Worm (Caenorhabditis elegans) whole organism, young adult: ENCODE data around the gene srab-11.

ENCODE experiments used
- B0035.1 ChIP-seq: sonication (generic microtip); optimal IDR thresholded peaks from 2 replicates; lab custom pipeline; 2016; ENCODE audit warnings: missing genetic modification characterization, mild to moderate bottlenecking, missing compliant biosample characterization, missing genotype, missing genetic modification reagents
- B0336.3 ChIP-seq: fragments of 200-800 bp; sonication (Bioruptor generic); IDR thresholded peaks from 2 replicates; pipeline ENCODE4 v1.3.6; 2022; ENCODE audit warnings: missing genetic modification characterization, missing compliant biosample characterization
- F10E7.11 ChIP-seq: sonication (generic microtip); optimal IDR thresholded peaks from 2 replicates; lab custom pipeline; 2017; ENCODE audit warnings: mild to moderate bottlenecking, missing genetic modification characterization, moderate library complexity, missing compliant biosample characterization
- F33H1.4 ChIP-seq: fragments of 200-800 bp; sonication (Bioruptor generic); IDR thresholded peaks from 2 replicates; pipeline ENCODE4 v1.3.6; 2022; ENCODE audit warnings: missing genetic modification reagents, missing genetic modification characterization, missing compliant biosample characterization
- F49E8.2 ChIP-seq: sonication (generic microtip); optimal IDR thresholded peaks from 3 replicates; lab custom pipeline; 2017; ENCODE audit warnings: missing genetic modification characterization, mild to moderate bottlenecking, missing compliant biosample characterization, antibody characterized with exemption, moderate library complexity; ENCODE audit not compliant: insufficient read depth
- F52B5.7 ChIP-seq: sonication (generic microtip); optimal IDR thresholded peaks from 2 replicates; lab custom pipeline; 2016; ENCODE audit warnings: mild to moderate bottlenecking, missing genetic modification characterization, missing compliant biosample characterization
- F57C9.4 ChIP-seq: sonication (generic microtip); optimal IDR thresholded peaks from 2 replicates; lab custom pipeline; 2017; ENCODE audit warnings: mild to moderate bottlenecking, missing genetic modification characterization, missing compliant biosample characterization
- Y79H2A.3 ChIP-seq: fragments of 200-800 bp; sonication (Bioruptor generic); conservative IDR thresholded peaks from 2 replicates; pipeline ENCODE4 v1.3.6; 2022; ENCODE audit warnings: missing genetic modification reagents, missing genetic modification characterization, missing compliant biosample characterization
- ceh-27 ChIP-seq: fragments of 200-800 bp; sonication (Bioruptor generic); optimal IDR thresholded peaks from 2 replicates; lab custom pipeline; 2018; ENCODE audit warnings: mild to moderate bottlenecking, missing genetic modification characterization, moderate library complexity, missing compliant biosample characterization
- ceh-40 ChIP-seq: fragments of 200-800 bp; sonication (Bioruptor generic); IDR thresholded peaks from 2 replicates; pipeline ENCODE4 v1.3.6; 2022; ENCODE audit warnings: missing genetic modification characterization, missing compliant biosample characterization
- ceh-79 ChIP-seq: sonication (generic microtip); optimal IDR thresholded peaks from 2 replicates; lab custom pipeline; 2017; ENCODE audit warnings: mild to moderate bottlenecking, missing genetic modification characterization, missing compliant biosample characterization
- chd-7 ChIP-seq: sonication (generic microtip); optimal IDR thresholded peaks from 2 replicates; lab custom pipeline; 2016; ENCODE audit warnings: mild to moderate bottlenecking, missing genetic modification characterization, moderate library complexity, missing compliant biosample characterization
- die-1 ChIP-seq: sonication (generic microtip); optimal IDR thresholded peaks from 2 replicates; lab custom pipeline; 2016; ENCODE audit warnings: missing genotype, mild to moderate bottlenecking, missing genetic modification characterization, missing compliant biosample characterization
- dpff-1 ChIP-seq: sonication (generic microtip); optimal IDR thresholded peaks from 2 replicates; lab custom pipeline; 2017; ENCODE audit warnings: mild to moderate bottlenecking, missing genetic modification characterization, missing compliant biosample characterization
- ekl-4 ChIP-seq: fragments of 200-800 bp; sonication (Bioruptor generic); IDR thresholded peaks from 2 replicates; pipeline ENCODE4 v1.3.6; 2022; ENCODE audit warnings: missing genetic modification reagents, missing genetic modification characterization, missing compliant biosample characterization
- gei-17 ChIP-seq: fragments of 200-800 bp; sonication (Bioruptor generic); optimal IDR thresholded peaks from 2 replicates; lab custom pipeline; 2018; ENCODE audit warnings: mild to moderate bottlenecking, missing genetic modification characterization, missing compliant biosample characterization
- hrde-1 ChIP-seq: sonication (generic microtip); optimal IDR thresholded peaks from 2 replicates; lab custom pipeline; 2016; ENCODE audit warnings: missing genetic modification characterization, mild to moderate bottlenecking, missing compliant biosample characterization, moderate library complexity, missing genotype, missing genetic modification reagents, borderline replicate concordance
- hsf-1 ChIP-seq: fragments of 200-800 bp; sonication (Bioruptor generic); IDR thresholded peaks from 2 replicates; pipeline ENCODE4 v1.3.6; 2022; ENCODE audit warnings: missing genetic modification reagents, missing genetic modification characterization, missing compliant biosample characterization
- lir-1 ChIP-seq: fragments of 200-800 bp; sonication (Bioruptor generic); conservative IDR thresholded peaks from 2 replicates; pipeline ENCODE4 v1.3.6; 2022; ENCODE audit warnings: missing genetic modification reagents, missing genetic modification characterization, missing compliant biosample characterization
- lsl-1 ChIP-seq: fragments of 200-800 bp; sonication (Bioruptor generic); optimal IDR thresholded peaks from 2 replicates; lab custom pipeline; 2018; ENCODE audit warnings: mild to moderate bottlenecking, missing genetic modification characterization, moderate library complexity, missing compliant biosample characterization
- madf-10 ChIP-seq: sonication (generic microtip); optimal IDR thresholded peaks from 2 replicates; lab custom pipeline; 2016; ENCODE audit warnings: mild to moderate bottlenecking, missing genetic modification characterization, missing compliant biosample characterization
- madf-3 ChIP-seq: fragments of 200-800 bp; sonication (Bioruptor generic); IDR thresholded peaks from 2 replicates; pipeline ENCODE4 v1.3.6; 2022; ENCODE audit warnings: missing genetic modification reagents, missing genetic modification characterization, missing compliant biosample characterization
- mes-4 ChIP-seq: sonication (generic microtip); optimal IDR thresholded peaks from 2 replicates; lab custom pipeline; 2016; ENCODE audit warnings: missing genotype, missing genetic modification characterization, missing compliant biosample characterization
- nfyb-1 ChIP-seq: fragments of 200-800 bp; sonication (Bioruptor generic); IDR thresholded peaks from 2 replicates; pipeline ENCODE4 v1.3.6; 2022; ENCODE audit warnings: missing genetic modification reagents, missing genetic modification characterization, missing compliant biosample characterization
- nhr-120 ChIP-seq: fragments of 200-800 bp; sonication (Bioruptor generic); IDR thresholded peaks from 2 replicates; pipeline ENCODE4 v1.3.6; 2022; ENCODE audit warnings: missing genetic modification characterization, missing compliant biosample characterization
- nhr-80 ChIP-seq: sonication (generic microtip); optimal IDR thresholded peaks from 2 replicates; lab custom pipeline; 2016; ENCODE audit warnings: missing genetic modification characterization, missing compliant biosample characterization
- pha-4 ChIP-seq: fragments of 150-350 bp; sonication (generic microtip); optimal IDR thresholded peaks from 2 replicates; lab custom pipeline; 2014; ENCODE audit warnings: missing biosample characterization, missing genetic modification reagents, missing genetic modification characterization
- rec-8 ChIP-seq, 2 experiments: sonication (generic microtip); optimal IDR thresholded peaks; 2 replicates each; lab custom pipeline; 2016; ENCODE audit warnings: mild to moderate bottlenecking in 2 of 2, missing genetic modification characterization in 2 of 2, missing genetic modification reagents in 2 of 2, missing genotype in 2 of 2, missing biosample characterization in 1 of 2, missing compliant biosample characterization in 1 of 2, moderate library complexity in 1 of 2
- rpc-1 ChIP-seq, 2 experiments: fragments of 150-350 bp in 1 of 2; sonication (generic microtip) in 1 of 2; optimal IDR thresholded peaks; 2 replicates each; lab custom pipeline; 2014 to 2018; ENCODE audit warnings: missing biosample characterization in 1 of 2, missing genetic modification characterization in 1 of 2, missing genetic modification reagents in 1 of 2, missing genotype in 1 of 2
- snpc-3.4 ChIP-seq: sonication (generic microtip); optimal IDR thresholded peaks from 2 replicates; lab custom pipeline; 2017; ENCODE audit warnings: missing genetic modification characterization, mild to moderate bottlenecking, missing compliant biosample characterization, antibody characterized with exemption, moderate library complexity, missing genotype, missing genetic modification reagents
- snpc-4 ChIP-seq, 5 experiments: fragments of 150-350 bp in 1 of 5; sonication (generic microtip) in 4 of 5; optimal IDR thresholded peaks; 2 replicates each; lab custom pipeline; 2014 to 2018; ENCODE audit warnings: missing genetic modification characterization in 5 of 5, missing biosample characterization in 3 of 5, antibody characterized with exemption in 2 of 5, mild to moderate bottlenecking in 2 of 5, missing compliant biosample characterization in 2 of 5, missing genotype in 2 of 5, moderate library complexity in 2 of 5, missing genetic modification reagents in 1 of 5
- somi-1 ChIP-seq: fragments of 200-800 bp; sonication (Bioruptor generic); optimal IDR thresholded peaks from 2 replicates; lab custom pipeline; 2018; ENCODE audit warnings: mild to moderate bottlenecking, missing genetic modification characterization, missing compliant biosample characterization
- sptf-2 ChIP-seq: fragments of 200-800 bp; sonication (Bioruptor generic); optimal IDR thresholded peaks from 2 replicates; lab custom pipeline; 2018; ENCODE audit warnings: mild to moderate bottlenecking, missing genetic modification characterization, missing compliant biosample characterization
- unc-62 ChIP-seq: fragments of 150-350 bp; optimal IDR thresholded peaks from 2 replicates; lab custom pipeline; 2014; ENCODE audit warnings: missing biosample characterization, missing genetic modification reagents, missing genetic modification characterization
- zfh-2 ChIP-seq: fragments of 200-800 bp; sonication (Bioruptor generic); conservative IDR thresholded peaks from 2 replicates; pipeline ENCODE4 v1.3.6; 2022; ENCODE audit warnings: missing genetic modification reagents, missing genetic modification characterization, missing compliant biosample characterization
- zim-3 ChIP-seq: sonication (generic microtip); optimal IDR thresholded peaks from 2 replicates; lab custom pipeline; 2017; ENCODE audit warnings: mild to moderate bottlenecking, missing genetic modification characterization, moderate library complexity, missing compliant biosample characterization
- ztf-18 ChIP-seq: sonication (generic microtip); optimal IDR thresholded peaks from 2 replicates; lab custom pipeline; 2016; ENCODE audit warnings: missing genotype, mild to moderate bottlenecking, missing genetic modification characterization, missing compliant biosample characterization
- ztf-25 ChIP-seq: fragments of 200-800 bp; sonication (Bioruptor generic); IDR thresholded peaks from 2 replicates; pipeline ENCODE4 v1.3.6; 2022; ENCODE audit warnings: missing genetic modification reagents, missing genetic modification characterization, missing compliant biosample characterization
- ztf-28 ChIP-seq: fragments of 200-800 bp; sonication (Bioruptor generic); IDR thresholded peaks from 2 replicates; pipeline ENCODE4 v1.3.6; 2022; ENCODE audit warnings: missing genetic modification reagents, missing genetic modification characterization, missing compliant biosample characterization
- ztf-3 ChIP-seq: fragments of 200-800 bp; sonication (Bioruptor generic); optimal IDR thresholded peaks from 2 replicates; lab custom pipeline; 2018; ENCODE audit warnings: mild to moderate bottlenecking, missing genetic modification characterization, missing compliant biosample characterization
- ztf-6 ChIP-seq: fragments of 200-800 bp; sonication (Bioruptor generic); IDR thresholded peaks from 2 replicates; pipeline ENCODE4 v1.3.6; 2022; ENCODE audit warnings: missing genetic modification reagents, missing genetic modification characterization, missing compliant biosample characterization

srab-11 gene

ce11 chrV:3163143-3163542 is 16.3 kb upstream of the srab-11 start (continued):
- TF ChIP-seq chd-7: peak; percentile 56
- no peak for TF ChIP-seq B0336.3 (GFP tag; lab: Robert Waterston, UW)
- no peak for TF ChIP-seq ceh-27 (GFP tag; lab: Kevin White, UChicago)
- TF ChIP-seq Y79H2A.3 (GFP tag; lab: Robert Waterston, UW): no peak
- TF ChIP-seq rec-8 (tag; optimal IDR thresholded peaks at IDR 0.05; lab: Kevin White, UChicago): peak in 1 of 2 experiments; percentile 64
- TF ChIP-seq dpff-1 (tag; lab: Kevin White, UChicago): no peak
- no peak for TF ChIP-seq somi-1 (GFP tag; lab: Kevin White, UChicago)
- no peak for TF ChIP-seq ceh-40 (GFP tag; lab: Robert Waterston, UW)
- peak; percentile 2 for TF ChIP-seq madf-10 (tag; lab: Kevin White, UChicago)
- no peak for TF ChIP-seq unc-62 (GFP tag; lab: Kevin White, UChicago)

ce11 chrV:3162299-3162698 is 15.5 kb upstream of the srab-11 start:
- no peak for TF ChIP-seq B0035.1
- peak; percentile 67 for TF ChIP-seq zfh-2 (GFP tag; lab: Robert Waterston, UW)
- no peak for TF ChIP-seq rpc-1 (optimal IDR thresholded peaks at IDR 0.05; lab: Kevin White, UChicago)
- no peak for TF ChIP-seq rpc-1 (tag; optimal IDR thresholded peaks at IDR 0.05; lab: Kevin White, UChicago)
- no peak for TF ChIP-seq nhr-80

- TF ChIP-seq F57C9.4 (tag; lab: Kevin White, UChicago): no peak
- no peak for TF ChIP-seq ztf-6 (GFP tag; lab: Robert Waterston, UW)
- TF ChIP-seq lsl-1 (GFP tag; lab: Kevin White, UChicago): no peak
- no peak for TF ChIP-seq chd-7
- no peak for TF ChIP-seq zim-3
- TF ChIP-seq, all 124 proteins: peak for 0
Measured at ce11 chrV:3159252-3159651, 12.4 kb upstream of the srab-11 start, which contains the start of gene C36C5.12. C36C5.12 (minus strand) TSS chrV:3159352.

ce11 chrV:3158379-3158778 is 11.5 kb upstream of the srab-11 start:
- TF ChIP-seq hsf-1 (GFP tag; lab: Robert Waterston, UW) (no peak), ztf-3 (GFP tag; lab: Kevin White, UChicago) (no peak), B0035.1 (no peak), ztf-18 (no peak), madf-3 (no peak), F33H1.4 (no peak), snpc-4 (GFP tag; optimal IDR thresholded peaks at IDR 0.05; lab: Kevin White, UChicago) (no peak), snpc-4 (tag; optimal IDR thresholded peaks at IDR 0.05; lab: Kevin White, UChicago) (no peak), F49E8.2 (tag; lab: Kevin White, UChicago) (no peak), ztf-28 (GFP tag; lab: Robert Waterston, UW) (no peak), sptf-2 (GFP tag; lab: Kevin White, UChicago) (no peak), pha-4 (tag; lab: Kevin White, UChicago) (no peak), F10E7.11 (tag; lab: Kevin White, UChicago) (no peak), ztf-25 (no peak), F52B5.7 (no peak)

ce11 chrV:3156786-3157185 is 10.0 kb upstream of the srab-11 start, which contains the start of gene exh-1:
exh-1 (plus strand) TSS chrV:3157086.
- TF ChIP-seq sptf-2 (GFP tag; lab: Kevin White, UChicago): no peak
- no peak for TF ChIP-seq die-1 (tag; lab: Kevin White, UChicago)
- no peak for TF ChIP-seq gei-17
- no peak for TF ChIP-seq hsf-1 (GFP tag; lab: Robert Waterston, UW)
- TF ChIP-seq ekl-4: no peak
- TF ChIP-seq hrde-1 (tag; lab: Kevin White, UChicago): no peak
- no peak for TF ChIP-seq madf-3
- no peak for TF ChIP-seq F49E8.2 (tag; lab: Kevin White, UChicago)
- TF ChIP-seq nfyb-1 (GFP tag; lab: Robert Waterston, UW): no peak
- no peak for TF ChIP-seq lir-1 (GFP tag; lab: Robert Waterston, UW)
- TF ChIP-seq ceh-79 (tag; lab: Kevin White, UChicago): no peak
- TF ChIP-seq Y79H2A.3 (GFP tag; lab: Robert Waterston, UW): no peak
- TF ChIP-seq mes-4 (tag; lab: Kevin White, UChicago): no peak
- no peak for TF ChIP-seq nhr-120 (GFP tag; lab: Robert Waterston, UW)
- TF ChIP-seq snpc-3.4 (tag; lab: Kevin White, UChicago): no peak
- TF ChIP-seq somi-1 (GFP tag; lab: Kevin White, UChicago): no peak
- TF ChIP-seq, all 124 proteins: peak for 0
